Worm (Caenorhabditis elegans) whole organism, L4 larva: ENCODE data around the gene F58B3.4.
A peak's percentile ranks its signal among the peaks of the same experiment; 100 is the strongest.

Experiments
- lin-13 ChIP-seq: fragments of 150-350 bp; optimal IDR thresholded peaks from 2 replicates; lab custom pipeline; 2014; ENCODE audit warnings: missing biosample characterization, missing genetic modification reagents, missing genetic modification characterization
- mdt-29 ChIP-seq: fragments of 200-800 bp; sonication (Bioruptor generic); IDR thresholded peaks from 2 replicates; pipeline ENCODE4 v1.3.6; 2022; ENCODE audit warnings: missing genetic modification reagents, missing genetic modification characterization, missing compliant biosample characterization
- nhr-11 ChIP-seq: fragments of 150-350 bp; optimal IDR thresholded peaks from 2 replicates; lab custom pipeline; 2014; ENCODE audit warnings: missing biosample characterization, missing genetic modification characterization
- nhr-6 ChIP-seq: fragments of 150-350 bp; optimal IDR thresholded peaks from 2 replicates; lab custom pipeline; 2014; ENCODE audit warnings: missing biosample characterization, missing genetic modification characterization
- snpc-4 ChIP-seq: fragments of 150-350 bp; optimal IDR thresholded peaks from 2 replicates; lab custom pipeline; 2014; ENCODE audit warnings: missing biosample characterization, missing genetic modification characterization

- TF ChIP-seq nhr-6 (tag; lab: Kevin White, UChicago) (no peak), mdt-29 (GFP tag; lab: Robert Waterston, UW) (no peak), lin-13 (GFP tag; lab: Kevin White, UChicago) (no peak), nhr-11 (tag; lab: Kevin White, UChicago) (peak; percentile 37), snpc-4 (no peak)
Measured at ce11 chrIV:11636409-11636723, 4.7 kb upstream of the F58B3.4 start, which contains the start of gene F58B3.6.
